Worm (Caenorhabditis elegans): ENCODE measurements around the gene dli-1.

- TF ChIP-seq ceh-36 (tag; optimal IDR thresholded peaks at IDR 0.05) (no peak), flt-1 (GFP tag; IDR thresholded peaks at IDR 0.05) (no peak), hnd-1 (tag; optimal IDR thresholded peaks at IDR 0.05) (no peak)
Measured at ce11 chrIV:13090967-13091366, 7.6 kb downstream of the dli-1 start, which contains the start of gene col-132.

Data from whole organism, early embryonic.